Fruit fly (Drosophila melanogaster) Kc167 (cell line): ENCODE measurements around the gene Elba3.

ENCODE experiments used
- Myc ChIP-seq: fragments of >200 bp; optimal IDR thresholded peaks from 2 replicates; lab custom pipeline; 2017; ENCODE audit warnings: missing external identifiers
- Sin3A ChIP-seq: fragments of >200 bp; optimal IDR thresholded peaks from 2 replicates; lab custom pipeline; 2018; ENCODE audit warnings: missing external identifiers
- h ChIP-seq: fragments of >200 bp; optimal IDR thresholded peaks from 3 replicates; lab custom pipeline; 2018; ENCODE audit warnings: missing external identifiers
- insv ChIP-seq: fragments of >200 bp; optimal IDR thresholded peaks from 3 replicates; lab custom pipeline; 2018; ENCODE audit warnings: missing external identifiers
- psq ChIP-seq: fragments of >200 bp; optimal IDR thresholded peaks from 2 replicates; lab custom pipeline; 2017; ENCODE audit warnings: missing external identifiers
- ttk ChIP-seq: sonication (Bioruptor generic); optimal IDR thresholded peaks from 2 replicates; lab custom pipeline; 2017; ENCODE audit warnings: missing external identifiers

DNA sequence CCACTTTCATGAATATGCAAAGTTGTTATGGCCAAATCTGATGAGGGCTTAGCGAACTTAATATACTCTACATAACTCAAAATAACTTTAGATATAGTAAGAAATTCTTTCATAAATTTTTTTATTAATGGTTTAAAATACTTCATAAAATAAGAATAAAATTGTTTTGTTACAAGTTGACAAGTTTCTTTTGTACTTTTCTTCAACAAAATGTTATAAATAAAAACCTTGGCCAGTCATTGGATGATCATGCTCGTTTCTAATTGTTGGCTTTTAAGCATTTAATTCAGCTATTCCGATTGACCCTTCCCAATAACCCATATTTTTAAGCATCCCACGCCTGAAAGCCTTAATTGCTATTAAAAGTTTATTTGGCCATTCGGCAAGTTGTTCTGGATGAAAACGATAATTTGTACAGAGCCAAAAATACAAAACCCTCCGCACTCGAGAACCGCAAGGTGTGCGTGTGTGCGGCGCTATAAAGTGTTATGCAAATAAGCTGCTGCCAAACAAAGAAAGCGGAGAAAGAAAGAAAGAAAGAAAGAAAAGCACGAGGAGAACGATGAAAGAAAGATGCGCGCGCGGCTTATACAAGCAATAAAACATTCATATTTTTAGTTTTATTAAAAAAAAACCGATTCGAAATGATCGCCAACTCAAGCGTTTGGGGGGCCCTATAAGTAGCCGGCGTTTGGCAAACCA is 36.4 kb upstream of the Elba3 start, which contains the start of gene CG3355:
- TF ChIP-seq h (no peak), Sin3A (lab: Kevin White, UChicago) (no peak), insv (lab: Kevin White, UChicago) (no peak), Myc (lab: Kevin White, UChicago) (no peak), psq (lab: Kevin White, UChicago) (no peak), ttk (lab: Kevin White, UChicago) (no peak)
